Worm (Caenorhabditis elegans) whole organism, L1 larva: Measurements from ENCODE around the gene C47D12.5.

Source experiments
- Y116A8C.19 ChIP-seq: sonication (generic microtip); optimal IDR thresholded peaks from 2 replicates; lab custom pipeline; 2016; ENCODE audit warnings: missing compliant biosample characterization, missing genetic modification characterization, borderline replicate concordance
- ceh-8 ChIP-seq: fragments of 200-800 bp; sonication (Bioruptor generic); optimal IDR thresholded peaks from 2 replicates; lab custom pipeline; 2018; ENCODE audit warnings: mild to moderate bottlenecking, missing genetic modification characterization, moderate library complexity, missing compliant biosample characterization
- fos-1 ChIP-seq: fragments of 150-350 bp; optimal IDR thresholded peaks from 2 replicates; lab custom pipeline; 2014; ENCODE audit warnings: missing biosample characterization, missing genetic modification characterization
- lin-13 ChIP-seq: fragments of 150-350 bp; optimal IDR thresholded peaks from 2 replicates; lab custom pipeline; 2014; ENCODE audit warnings: missing biosample characterization, missing genetic modification reagents, missing genetic modification characterization
- lin-35 ChIP-seq, 2 experiments: fragments of 150-350 bp; optimal IDR thresholded peaks; 2 replicates each; lab custom pipeline; 2014; ENCODE audit warnings: missing biosample characterization in 2 of 2, missing genetic modification characterization in 2 of 2, missing genetic modification reagents in 2 of 2
- mep-1 ChIP-seq: fragments of 150-350 bp; optimal IDR thresholded peaks from 2 replicates; lab custom pipeline; 2014; ENCODE audit warnings: missing biosample characterization, missing genetic modification characterization
- nhr-28 ChIP-seq: fragments of 150-350 bp; optimal IDR thresholded peaks from 2 replicates; lab custom pipeline; 2014; ENCODE audit warnings: missing biosample characterization, missing genetic modification characterization
- nhr-71 ChIP-seq: sonication (generic microtip); optimal IDR thresholded peaks from 2 replicates; lab custom pipeline; 2016; ENCODE audit warnings: mild to moderate bottlenecking, missing genetic modification characterization, moderate library complexity, missing compliant biosample characterization
- nhr-77 ChIP-seq: fragments of 150-350 bp; optimal IDR thresholded peaks from 2 replicates; lab custom pipeline; 2014; ENCODE audit warnings: missing biosample characterization, missing genetic modification characterization
- pqm-1 ChIP-seq: sonication (generic microtip); optimal IDR thresholded peaks from 3 replicates; lab custom pipeline; 2017; ENCODE audit warnings: missing biosample characterization, missing genetic modification characterization
- unc-62 ChIP-seq: fragments of 150-350 bp; optimal IDR thresholded peaks from 2 replicates; lab custom pipeline; 2014; ENCODE audit warnings: missing biosample characterization, missing genetic modification reagents, missing genetic modification characterization
- ztf-4 ChIP-seq: fragments of 150-350 bp; optimal IDR thresholded peaks from 2 replicates; lab custom pipeline; 2014; ENCODE audit warnings: missing biosample characterization, missing genetic modification characterization

DNA sequence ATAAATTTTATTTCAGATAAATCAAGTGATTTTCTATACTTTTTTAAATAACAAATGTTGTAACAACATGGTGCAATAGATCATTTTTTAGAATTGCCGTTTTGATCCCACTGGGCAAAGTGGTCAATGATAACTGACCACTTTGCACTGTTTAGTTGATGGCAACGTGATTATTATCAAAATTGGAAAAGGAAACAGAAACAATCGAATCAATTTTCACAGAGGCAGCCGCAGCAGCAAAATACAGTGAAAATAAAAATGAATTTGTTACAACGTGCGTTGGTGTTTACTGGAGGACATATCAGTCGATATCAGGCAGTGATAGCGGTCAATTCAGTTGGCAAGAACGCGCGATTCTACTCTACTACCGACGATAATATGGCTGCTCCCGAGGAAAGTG, 20.7 kb upstream of the C47D12.5 start, which contains the start of gene VF13D12L.3:
- TF ChIP-seq nhr-77 (tag; lab: Kevin White, UChicago) (no peak), lin-35 (GFP tag; optimal IDR thresholded peaks at IDR 0.05; lab: Kevin White, UChicago) (peak in 1 of 2 experiments; percentile 3), lin-13 (GFP tag; lab: Kevin White, UChicago) (no peak), Y116A8C.19 (tag; lab: Kevin White, UChicago) (no peak), mep-1 (tag; lab: Kevin White, UChicago) (no peak), nhr-71 (tag; lab: Kevin White, UChicago) (peak; percentile 15), unc-62 (GFP tag; lab: Kevin White, UChicago) (no peak), ztf-4 (tag; lab: Kevin White, UChicago) (no peak), nhr-28 (tag; lab: Kevin White, UChicago) (no peak), pqm-1 (tag; lab: Kevin White, UChicago) (no peak), ceh-8 (GFP tag; lab: Kevin White, UChicago) (no peak), fos-1 (tag; lab: Kevin White, UChicago) (no peak)
